Fruit fly (Drosophila melanogaster): Measurements from ENCODE around the gene ct.

Gene ct

DNA sequence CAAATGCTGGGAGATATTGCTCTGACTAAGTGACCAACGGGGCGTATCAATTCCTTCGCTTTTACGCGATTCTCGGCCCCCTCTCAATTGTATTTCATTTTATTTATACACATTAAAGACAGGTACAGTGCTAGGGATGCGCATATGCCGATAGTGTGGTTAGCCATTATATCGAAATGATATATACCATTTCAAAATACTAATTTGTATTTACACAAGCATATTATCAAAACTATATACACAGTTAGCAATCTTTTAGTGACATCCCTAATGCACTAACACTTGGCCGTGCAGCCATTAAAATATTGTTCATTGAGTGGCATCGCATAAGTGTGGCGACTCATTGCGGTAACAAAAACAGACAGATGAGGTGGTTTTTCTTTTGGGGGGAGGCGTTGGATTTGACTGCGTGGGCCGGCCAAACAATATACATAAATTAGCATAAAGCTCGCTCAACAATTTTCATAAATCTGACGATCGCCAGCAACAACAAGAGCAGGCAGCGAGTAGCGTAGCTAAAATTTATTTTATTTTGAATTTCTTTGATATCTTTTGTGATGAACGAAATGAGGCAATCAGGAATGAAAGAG lies 58.5 kb downstream of the ct start:
- TF ChIP-seq CG17801 (GFP tag; optimal IDR thresholded peaks at IDR 0.05; ENCODE audit: partially characterized antibody), result no peak

dm6 chrX:7676873-7677272 lies 68.6 kb downstream of the ct start:
- TF ChIP-seq CG17801 (GFP tag; optimal IDR thresholded peaks at IDR 0.05; ENCODE audit: partially characterized antibody), result no peak

DNA sequence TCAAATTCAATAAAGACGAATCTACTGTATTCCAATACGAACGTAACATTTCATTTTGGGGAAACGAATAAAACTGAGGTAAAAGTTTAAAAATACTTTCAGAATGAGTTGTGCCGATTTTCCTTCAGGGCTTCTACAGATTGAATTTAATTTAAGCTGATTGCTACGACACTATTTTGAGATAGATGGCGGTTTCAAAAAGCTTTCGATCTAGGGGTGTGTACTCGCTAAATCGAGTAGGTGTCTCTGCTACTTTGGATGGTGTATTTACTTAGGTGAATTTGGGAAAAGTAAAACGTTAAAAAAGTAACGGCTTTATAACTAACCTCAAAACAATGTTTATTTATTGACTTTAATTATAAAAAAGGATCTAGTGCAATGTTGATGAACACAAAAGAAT lies 70.6 kb downstream of the ct start:
- TF ChIP-seq CG17801 (GFP tag; optimal IDR thresholded peaks at IDR 0.05; ENCODE audit: partially characterized antibody), result no peak

- no peak for TF ChIP-seq CG17801 (GFP tag; optimal IDR thresholded peaks at IDR 0.05; ENCODE audit: partially characterized antibody)
These were observed 77.8 kb downstream of the ct start for dm6 chrX:7686071-7686470.

dm6 chrX:7688871-7689270 lies 80.6 kb downstream of the ct start:
- no peak for TF ChIP-seq CG17801 (GFP tag; optimal IDR thresholded peaks at IDR 0.05; ENCODE audit: partially characterized antibody)

- TF ChIP-seq CG17801 (GFP tag; optimal IDR thresholded peaks at IDR 0.05; ENCODE audit: partially characterized antibody), result peak; percentile 48
These were observed 82.5 kb downstream of the ct start for dm6 chrX:7690683-7691082.

dm6 chrX:7691221-7691914 lies 83.1 kb downstream of the ct start:
- TF ChIP-seq CG17801 (GFP tag; optimal IDR thresholded peaks at IDR 0.05; ENCODE audit: partially characterized antibody), result no peak

- peak; percentile 98 for TF ChIP-seq CG17801 (GFP tag; optimal IDR thresholded peaks at IDR 0.05; ENCODE audit: partially characterized antibody)
These were observed 83.9 kb downstream of the ct start for dm6 chrX:7691947-7692739.

DNA sequence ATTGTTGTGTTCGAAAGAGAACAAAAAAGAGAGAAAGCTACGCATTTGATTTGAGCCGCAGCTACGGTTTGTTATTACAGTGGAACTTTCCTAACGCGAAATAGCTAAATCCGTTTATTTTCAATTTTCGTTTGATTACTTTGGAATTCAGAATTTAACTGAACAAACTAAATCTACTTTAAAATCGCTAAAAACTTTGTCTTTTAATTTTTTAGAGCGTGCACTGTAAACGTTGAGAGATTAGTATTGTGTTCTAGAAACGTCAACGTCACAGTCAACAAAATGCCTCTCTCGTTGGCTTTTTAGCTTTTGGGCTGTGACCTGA lies 84.5 kb downstream of the ct start:
- TF ChIP-seq CG17801 (GFP tag; optimal IDR thresholded peaks at IDR 0.05; ENCODE audit: partially characterized antibody), result peak; percentile 62

DNA sequence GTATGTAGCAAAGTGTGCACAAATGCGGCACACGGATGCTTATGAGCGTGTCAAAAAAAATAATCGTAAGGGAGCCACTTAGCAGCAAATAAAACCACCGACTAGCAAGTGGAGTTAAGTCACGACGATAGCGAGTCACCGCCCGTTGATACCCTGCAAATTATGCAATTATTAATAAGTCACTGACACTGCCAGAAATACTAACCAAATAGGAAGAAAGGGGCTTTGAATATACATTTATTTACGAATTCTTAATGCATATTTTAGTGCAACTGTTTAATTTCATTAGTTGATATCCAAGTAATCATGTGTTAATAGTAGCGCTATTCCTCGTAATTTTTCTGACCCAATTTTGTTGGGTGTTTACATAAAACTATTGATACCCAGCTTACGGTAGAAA lies 85.2 kb downstream of the ct start:
- TF ChIP-seq CG17801 (GFP tag; optimal IDR thresholded peaks at IDR 0.05; ENCODE audit: partially characterized antibody), result no peak

DNA sequence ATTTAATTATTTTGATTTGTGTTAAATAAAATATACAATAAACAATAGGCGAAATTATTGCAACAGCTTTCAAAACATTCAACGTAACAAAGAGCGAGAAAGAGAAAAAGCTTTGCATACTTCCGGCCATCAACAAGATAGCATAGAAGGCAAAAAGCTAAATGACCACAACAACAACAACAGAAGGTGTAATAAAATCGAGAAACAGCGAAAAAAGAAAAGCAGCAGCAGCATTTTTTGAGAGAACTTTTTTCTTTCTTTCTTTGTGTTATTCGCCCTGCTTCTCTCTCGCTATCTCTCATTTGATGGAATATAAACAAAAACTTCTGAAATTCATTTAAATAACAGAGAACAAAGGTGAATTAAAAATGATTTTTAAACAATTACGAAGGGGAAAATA lies 86.0 kb downstream of the ct start:
- peak; percentile 26 for TF ChIP-seq CG17801 (GFP tag; optimal IDR thresholded peaks at IDR 0.05; ENCODE audit: partially characterized antibody)

DNA sequence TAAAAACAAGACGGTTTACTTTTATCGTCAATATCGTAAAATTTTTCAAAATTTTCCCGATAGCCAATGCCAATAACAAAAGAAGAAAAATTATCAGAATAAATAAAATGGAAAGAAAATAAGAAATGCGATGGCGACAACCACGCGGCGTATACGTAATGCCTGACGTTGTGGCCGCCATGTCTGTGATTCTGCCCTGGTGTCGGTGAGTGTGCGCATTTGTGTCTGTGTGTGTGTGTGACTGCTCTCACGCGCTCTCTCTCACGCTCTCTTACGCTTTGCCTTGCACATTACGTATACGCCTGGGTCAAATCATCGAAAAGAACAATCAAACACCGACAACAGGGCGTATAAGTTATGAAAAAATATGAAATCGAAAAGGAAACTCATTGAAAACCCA lies 86.6 kb downstream of the ct start:
- TF ChIP-seq CG17801 (GFP tag; optimal IDR thresholded peaks at IDR 0.05; ENCODE audit: partially characterized antibody), result peak; percentile 45

DNA sequence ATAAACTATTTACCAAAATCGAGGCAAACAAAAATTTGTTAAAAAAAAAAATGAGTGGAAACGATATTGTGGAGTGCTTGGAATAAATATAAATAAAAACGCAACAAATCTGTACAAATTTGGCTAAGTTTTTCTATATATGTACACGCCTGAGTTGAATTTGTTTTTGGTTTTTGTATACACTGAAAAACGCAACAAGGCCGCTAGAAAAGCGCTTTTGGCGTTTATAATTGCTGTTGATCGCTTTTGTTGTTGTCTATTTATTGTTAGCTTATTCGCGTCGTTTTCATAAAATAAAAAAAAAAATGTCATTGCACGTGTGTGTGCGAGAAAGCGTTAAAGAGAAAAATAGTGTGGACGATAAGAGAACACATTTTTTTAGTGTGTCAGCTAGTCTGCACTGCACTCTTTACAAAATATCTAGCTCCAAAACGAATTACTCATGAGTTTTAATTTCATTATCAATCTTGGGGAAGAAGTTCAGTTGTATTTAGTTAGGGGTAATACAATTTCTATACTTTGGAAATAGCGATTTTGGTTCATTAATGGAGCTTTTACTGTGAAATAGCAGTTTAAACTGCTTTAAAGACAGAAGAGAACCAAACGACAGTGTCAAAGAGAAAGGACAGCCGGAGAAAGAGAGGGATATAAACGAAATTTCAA lies 87.3 kb downstream of the ct start:
- peak; percentile 30 for TF ChIP-seq CG17801 (GFP tag; optimal IDR thresholded peaks at IDR 0.05; ENCODE audit: partially characterized antibody)

dm6 chrX:7696165-7696564 lies 87.9 kb downstream of the ct start:
- TF ChIP-seq CG17801 (GFP tag; optimal IDR thresholded peaks at IDR 0.05; ENCODE audit: partially characterized antibody), result no peak

DNA sequence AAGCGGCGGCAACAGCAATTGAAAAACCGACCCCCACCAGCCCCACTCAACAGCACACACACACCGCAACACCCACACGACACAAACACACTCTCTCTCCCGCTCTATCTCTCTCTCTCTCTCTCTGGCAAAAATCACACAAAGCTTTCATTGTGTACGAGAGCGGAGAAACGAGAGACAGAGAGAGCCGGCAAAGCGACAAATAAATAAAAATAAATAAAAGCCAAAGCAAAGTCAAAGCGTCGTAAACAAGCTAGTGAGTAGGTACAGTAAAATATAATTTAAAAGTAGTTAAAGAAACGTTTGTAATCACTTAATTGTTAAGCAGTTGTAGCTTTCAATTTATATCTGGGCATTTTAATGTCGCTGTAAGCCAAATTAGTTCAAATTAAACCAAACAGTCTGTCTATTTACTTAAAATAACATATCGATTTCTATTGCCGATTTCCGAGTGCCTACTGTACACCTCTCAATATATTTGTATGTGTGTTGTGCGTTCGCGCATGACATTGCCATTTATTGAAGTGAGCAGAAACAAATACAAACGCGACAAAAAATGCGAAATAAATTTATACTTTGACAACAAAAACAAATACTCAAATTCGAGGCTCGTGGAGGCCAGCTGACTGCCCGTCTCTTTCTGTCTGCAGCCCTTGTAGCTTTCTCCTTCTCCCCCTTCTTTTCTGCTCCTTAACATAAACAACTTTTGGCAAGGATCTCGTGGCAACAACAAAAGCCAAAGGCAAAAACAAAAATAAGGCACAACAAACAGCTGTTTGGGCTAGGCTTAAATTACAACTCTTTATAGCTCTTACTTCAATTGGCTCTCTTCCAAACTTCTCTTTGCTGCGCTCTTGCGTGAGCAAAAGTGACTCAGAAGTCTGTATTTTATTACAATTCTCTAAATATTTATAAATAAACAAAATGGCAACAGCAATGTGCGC lies 88.8 kb downstream of the ct start:
- peak; percentile 99 for TF ChIP-seq CG17801 (GFP tag; optimal IDR thresholded peaks at IDR 0.05; ENCODE audit: partially characterized antibody)

Measured in ovary, adult (tissue).